Fruit fly (Drosophila melanogaster) S2 (cell line): Measurements from ENCODE around the gene CG9630.
A peak's percentile ranks its signal among the peaks of the same experiment; 100 is the strongest.

ENCODE experiments used
- CG8478 ChIP-seq: fragments of >200 bp; optimal IDR thresholded peaks from 2 replicates; lab custom pipeline; 2018
- CTCF ChIP-seq, 2 experiments: fragments of >200 bp; optimal IDR thresholded peaks; 2 replicates each; lab custom pipeline; 2018

- TF ChIP-seq CTCF (optimal IDR thresholded peaks at IDR 0.05; lab: Kevin White, UChicago) (peak; percentile 70 to 78), CG8478 (lab: Kevin White, UChicago) (no peak)
These were observed 31.4 kb upstream of the CG9630 start, which contains the start of the genes CG9626 and mRpL1 for dm6 chr3R:8300928-8301752.
